Fruit fly (Drosophila melanogaster): ENCODE measurements around the gene noi.

dm6 chr3R:5621714-5622405 is 30.6 kb upstream of the noi start:
- TF ChIP-seq Pif1B (GFP tag; optimal IDR thresholded peaks at IDR 0.05) (no peak), gl (tag; optimal IDR thresholded peaks at IDR 0.05) (peak; percentile 82), CG13204 (GFP tag; optimal IDR thresholded peaks at IDR 0.05) (peak; percentile 77), CG14655 (GFP tag; optimal IDR thresholded peaks at IDR 0.05) (peak; percentile 14), D1 (tag; optimal IDR thresholded peaks at IDR 0.05) (no peak), Pif1A (GFP tag; optimal IDR thresholded peaks at IDR 0.05) (peak; percentile 4)

All from whole organism, pupa.